Fruit fly (Drosophila melanogaster) whole organism, embryonic: ENCODE results near the gene CG33158.

Experiments
- Adf1 ChIP-seq: fragments of 200-800 bp; sonication (Bioruptor generic); IDR thresholded peaks from 2 replicates; pipeline ENCODE4 v1.3.6; 2022; ENCODE audit warnings: missing biosample characterization, missing genetic modification characterization
- Atf6 ChIP-seq: fragments of 200-800 bp; sonication (Bioruptor generic); IDR thresholded peaks from 2 replicates; pipeline ENCODE4 v1.3.6; 2022; ENCODE audit warnings: missing biosample characterization, missing genetic modification characterization
- Awh ChIP-seq: fragments of 200-800 bp; sonication (Bioruptor generic); IDR thresholded peaks from 2 replicates; pipeline ENCODE4, ENCODE4 v1.3.6; 2022; ENCODE audit warnings: missing biosample characterization, missing genetic modification characterization
- Blimp-1 ChIP-seq: fragments of 200-800 bp; sonication (Bioruptor generic); optimal IDR thresholded peaks from 3 replicates; lab custom pipeline; 2018; ENCODE audit warnings: missing biosample characterization, missing genetic modification characterization, mild to moderate bottlenecking, moderate library complexity, missing genetic modification reagents
- CG10209 ChIP-seq: fragments of 200-800 bp; sonication (Bioruptor generic); optimal IDR thresholded peaks from 3 replicates; lab custom pipeline; 2017; ENCODE audit warnings: missing biosample characterization, mild to moderate bottlenecking, missing genetic modification characterization, missing genetic modification reagents
- CG1024 ChIP-seq: fragments of 200-800 bp; sonication (Bioruptor generic); IDR thresholded peaks from 2 replicates; pipeline ENCODE4 v1.3.6; 2022; ENCODE audit warnings: missing biosample characterization, missing genetic modification characterization
- CG11504 ChIP-seq: fragments of 200-800 bp; sonication (Bioruptor generic); optimal IDR thresholded peaks from 3 replicates; lab custom pipeline; 2019; ENCODE audit warnings: missing biosample characterization, mild to moderate bottlenecking, missing genetic modification characterization, moderate library complexity
- CG12071 ChIP-seq: fragments of 200-800 bp; sonication (Bioruptor generic); optimal IDR thresholded peaks from 3 replicates; lab custom pipeline; 2018; ENCODE audit warnings: missing biosample characterization, mild to moderate bottlenecking, missing genetic modification characterization
- CG12942 ChIP-seq: fragments of 200-800 bp; sonication (Bioruptor generic); optimal IDR thresholded peaks from 3 replicates; lab custom pipeline; 2016; ENCODE audit warnings: missing biosample characterization, missing genetic modification characterization
- CG14667 ChIP-seq: fragments of 200-800 bp; sonication (Bioruptor generic); IDR thresholded peaks from 2 replicates; pipeline ENCODE4 v1.3.6; 2022; ENCODE audit warnings: missing biosample characterization, missing genetic modification characterization
- CG14710 ChIP-seq: fragments of 200-800 bp; sonication (Bioruptor generic); optimal IDR thresholded peaks from 3 replicates; lab custom pipeline; 2019; ENCODE audit warnings: missing biosample characterization, mild to moderate bottlenecking, missing genetic modification characterization, moderate library complexity
- CG15601 ChIP-seq: fragments of 200-800 bp; sonication (Bioruptor generic); optimal IDR thresholded peaks from 3 replicates; lab custom pipeline; 2019; ENCODE audit warnings: missing biosample characterization, mild to moderate bottlenecking, missing genetic modification characterization, moderate library complexity
- CG1603 ChIP-seq: fragments of 200-800 bp; sonication (Bioruptor generic); optimal IDR thresholded peaks from 2 replicates; lab custom pipeline; 2019; ENCODE audit warnings: missing biosample characterization, mild to moderate bottlenecking, missing genetic modification characterization, moderate library complexity
- CG16863 ChIP-seq: fragments of 200-800 bp; sonication (Bioruptor generic); optimal IDR thresholded peaks from 3 replicates; lab custom pipeline; 2016; ENCODE audit warnings: missing biosample characterization, missing genetic modification characterization
- CG17359 ChIP-seq: fragments of 200-800 bp; sonication (Bioruptor generic); optimal IDR thresholded peaks from 3 replicates; lab custom pipeline; 2018; ENCODE audit warnings: missing biosample characterization, mild to moderate bottlenecking, missing genetic modification characterization, moderate library complexity
- CG2875 ChIP-seq: fragments of 200-800 bp; sonication (Bioruptor generic); optimal IDR thresholded peaks from 2 replicates; lab custom pipeline; 2017; ENCODE audit warnings: missing biosample characterization, mild to moderate bottlenecking, missing genetic modification characterization, missing genetic modification reagents
- CG30403 ChIP-seq: fragments of 200-800 bp; sonication (Bioruptor generic); optimal IDR thresholded peaks from 3 replicates; lab custom pipeline; 2016; ENCODE audit warnings: missing biosample characterization, missing genetic modification characterization
- CG31365 ChIP-seq: fragments of 200-800 bp; sonication (Bioruptor generic); optimal IDR thresholded peaks from 2 replicates; lab custom pipeline; 2018; ENCODE audit warnings: missing biosample characterization, mild to moderate bottlenecking, missing genetic modification characterization
- CG3407 ChIP-seq: fragments of 200-800 bp; sonication (Bioruptor generic); optimal IDR thresholded peaks from 2 replicates; lab custom pipeline; 2018; ENCODE audit warnings: missing biosample characterization, mild to moderate bottlenecking, missing genetic modification characterization
- CG3726 ChIP-seq: fragments of 200-800 bp; sonication (Bioruptor generic); IDR thresholded peaks from 3 replicates; pipeline ENCODE4, ENCODE4 v1.3.6; 2022; ENCODE audit warnings: missing biosample characterization, missing genetic modification characterization
- CG4707 ChIP-seq: fragments of 200-800 bp; sonication (Bioruptor generic); optimal IDR thresholded peaks from 2 replicates; lab custom pipeline; 2018; ENCODE audit warnings: missing biosample characterization, mild to moderate bottlenecking, missing genetic modification characterization, moderate library complexity
- CG5180 ChIP-seq: fragments of 200-800 bp; sonication (Bioruptor generic); optimal IDR thresholded peaks from 3 replicates; lab custom pipeline; 2017; ENCODE audit warnings: missing biosample characterization, missing genetic modification characterization, mild to moderate bottlenecking, moderate library complexity, missing genetic modification reagents
- CG6683 ChIP-seq: fragments of 200-800 bp; sonication (Bioruptor generic); optimal IDR thresholded peaks from 2 replicates; lab custom pipeline; 2017; ENCODE audit warnings: missing biosample characterization, mild to moderate bottlenecking, missing genetic modification characterization, missing genetic modification reagents
- CG8359 ChIP-seq: fragments of 200-800 bp; sonication (Bioruptor generic); optimal IDR thresholded peaks from 2 replicates; lab custom pipeline; 2017; ENCODE audit warnings: missing biosample characterization, mild to moderate bottlenecking, missing genetic modification characterization, borderline replicate concordance
- CG8478 ChIP-seq: fragments of >200 bp; optimal IDR thresholded peaks from 2 replicates; lab custom pipeline; 2018
- CoRest ChIP-seq: fragments of 200-800 bp; sonication (Bioruptor generic); optimal IDR thresholded peaks from 3 replicates; lab custom pipeline; 2018; ENCODE audit warnings: missing biosample characterization, mild to moderate bottlenecking, missing genetic modification characterization, moderate library complexity
- Ets65A ChIP-seq: fragments of 200-800 bp; sonication (Bioruptor generic); peaks from one replicate; lab custom pipeline; 2016; ENCODE audit warnings: missing biosample characterization, missing genetic modification characterization
- HLHmδ ChIP-seq: fragments of 200-800 bp; sonication (Bioruptor generic); optimal IDR thresholded peaks from 2 replicates; lab custom pipeline; 2018; ENCODE audit warnings: missing biosample characterization, mild to moderate bottlenecking, missing genetic modification characterization, moderate library complexity
- MTF-1 ChIP-seq: fragments of 200-800 bp; sonication (Bioruptor generic); optimal IDR thresholded peaks from 2 replicates; lab custom pipeline; 2018; ENCODE audit warnings: missing biosample characterization, mild to moderate bottlenecking, missing genetic modification characterization, borderline replicate concordance
- NK7.1 ChIP-seq: fragments of 200-800 bp; sonication (Bioruptor generic); optimal IDR thresholded peaks from 3 replicates; lab custom pipeline; 2016; ENCODE audit warnings: missing biosample characterization, missing genetic modification characterization
- Neu2 ChIP-seq: fragments of 200-800 bp; sonication (Bioruptor generic); optimal IDR thresholded peaks from 3 replicates; lab custom pipeline; 2016; ENCODE audit warnings: missing biosample characterization, missing genetic modification characterization, borderline replicate concordance
- Pdp1 ChIP-seq, 2 experiments: fragments of 200-800 bp; sonication (Bioruptor generic); optimal IDR thresholded peaks; 3 replicates each; lab custom pipeline; 2016; ENCODE audit warnings: missing biosample characterization in 2 of 2, missing genetic modification characterization in 2 of 2, mild to moderate bottlenecking in 1 of 2, moderate library complexity in 1 of 2
- Sox102F ChIP-seq: fragments of 200-800 bp; sonication (Bioruptor generic); optimal IDR thresholded peaks from 2 replicates; lab custom pipeline; 2018; ENCODE audit warnings: missing biosample characterization, mild to moderate bottlenecking, missing genetic modification characterization, moderate library complexity
- Trl ChIP-seq, 3 experiments: fragments of >200 bp in 2 of 3; fragments of 200-800 bp in 1 of 3; sonication (Bioruptor generic) in 1 of 3; optimal IDR thresholded peaks; 2 replicates in 1 of 3; 3 replicates in 2 of 3; lab custom pipeline; 2016 to 2017; ENCODE audit warnings: missing biosample characterization in 1 of 3, missing genetic modification characterization in 1 of 3
- Vsx1 ChIP-seq: fragments of 200-800 bp; sonication (Bioruptor generic); optimal IDR thresholded peaks from 2 replicates; lab custom pipeline; 2017; ENCODE audit warnings: missing biosample characterization, mild to moderate bottlenecking, missing genetic modification characterization, missing genetic modification reagents
- ara ChIP-seq: fragments of 200-800 bp; sonication (Bioruptor generic); IDR thresholded peaks from 2 replicates; pipeline ENCODE4 v1.3.6; 2022; ENCODE audit warnings: missing biosample characterization, missing genetic modification characterization
- ci ChIP-seq: fragments of 200-800 bp; sonication (Bioruptor generic); IDR thresholded peaks from 3 replicates; pipeline ENCODE4 v1.3.6; 2022; ENCODE audit warnings: missing biosample characterization, missing genetic modification characterization
- ewg ChIP-seq: fragments of 200-800 bp; sonication (Bioruptor generic); optimal IDR thresholded peaks from 3 replicates; lab custom pipeline; 2017; ENCODE audit warnings: mild to moderate bottlenecking, missing biosample characterization, missing genetic modification reagents, missing genetic modification characterization
- fd64A ChIP-seq: fragments of 200-800 bp; sonication (Bioruptor generic); optimal IDR thresholded peaks from 3 replicates; lab custom pipeline; 2018; ENCODE audit warnings: missing biosample characterization, mild to moderate bottlenecking, missing genetic modification characterization
- fd96Cb ChIP-seq: fragments of 200-800 bp; sonication (Bioruptor generic); optimal IDR thresholded peaks from 2 replicates; lab custom pipeline; 2018; ENCODE audit warnings: missing biosample characterization, mild to moderate bottlenecking, missing genetic modification characterization, moderate library complexity
- gsb-n ChIP-seq: fragments of 200-800 bp; sonication (Bioruptor generic); optimal IDR thresholded peaks from 3 replicates; lab custom pipeline; 2018; ENCODE audit warnings: missing biosample characterization, mild to moderate bottlenecking, missing genetic modification characterization
- lov ChIP-seq, 2 experiments: fragments of 200-800 bp in 1 of 2; fragments of >200 bp in 1 of 2; sonication (Bioruptor generic) in 1 of 2; IDR thresholded peaks in 1 of 2; optimal IDR thresholded peaks in 1 of 2; 2 replicates in 1 of 2; 3 replicates in 1 of 2; pipeline versions ENCODE4 v1.3.6 to Lab custom; 2017 to 2022; ENCODE audit warnings: missing biosample characterization in 1 of 2, missing genetic modification characterization in 1 of 2
- nau ChIP-seq: fragments of 200-800 bp; sonication (Bioruptor generic); optimal IDR thresholded peaks from 3 replicates; lab custom pipeline; 2017; ENCODE audit warnings: missing biosample characterization, mild to moderate bottlenecking, missing genetic modification characterization, missing genetic modification reagents
- onecut ChIP-seq: fragments of 200-800 bp; sonication (Bioruptor generic); IDR thresholded peaks from 2 replicates; pipeline ENCODE4 v1.3.6; 2022; ENCODE audit warnings: missing biosample characterization, missing genetic modification characterization
- otp ChIP-seq: fragments of 200-800 bp; sonication (Bioruptor generic); IDR thresholded peaks from 3 replicates; pipeline ENCODE4, ENCODE4 v1.3.6; 2022; ENCODE audit warnings: missing biosample characterization, missing genetic modification characterization
- run ChIP-seq: fragments of 200-800 bp; sonication (Bioruptor generic); optimal IDR thresholded peaks from 3 replicates; lab custom pipeline; 2018; ENCODE audit warnings: missing biosample characterization, mild to moderate bottlenecking, missing genetic modification characterization
- stc ChIP-seq: fragments of 200-800 bp; sonication (Bioruptor generic); IDR thresholded peaks from 2 replicates; pipeline ENCODE4 v1.3.6; 2022; ENCODE audit warnings: missing biosample characterization, missing genetic modification characterization
- wek ChIP-seq: fragments of 200-800 bp; sonication (Bioruptor generic); optimal IDR thresholded peaks from 3 replicates; lab custom pipeline; 2018; ENCODE audit warnings: missing biosample characterization, mild to moderate bottlenecking, missing genetic modification characterization, moderate library complexity

CG33158 gene

dm6 chr3L:16429451-16429850 is 10.1 kb downstream of the CG33158 start:
- TF ChIP-seq gsb-n (tag; lab: Kevin White, UChicago), result peak; percentile 24
- 0 out of 3 replicates have a peak, but pooled peaks have one; percentile 32 for TF ChIP-seq CG3726
- peak; percentile 22 for TF ChIP-seq CG12942 (GFP tag; lab: Kevin White, UChicago)
- peak; percentile 4 for TF ChIP-seq CG10209 (GFP tag; lab: Kevin White, UChicago)
- no peak for TF ChIP-seq CG14710
- TF ChIP-seq NK7.1 (GFP tag; lab: Kevin White, UChicago), result no peak
- TF ChIP-seq HLHmδ (GFP tag; lab: Kevin White, UChicago), result no peak
- no peak for TF ChIP-seq CG14667 (GFP tag; lab: Robert Waterston, UW)
- TF ChIP-seq CG31365 (tag; lab: Kevin White, UChicago), result peak; percentile 33
- no peak for TF ChIP-seq Neu2 (GFP tag; lab: Kevin White, UChicago)
- TF ChIP-seq CG12071, result peak; percentile 59
- TF ChIP-seq CG8478 (lab: Kevin White, UChicago), result no peak
- peak; percentile 11 for TF ChIP-seq CG16863 (GFP tag; lab: Kevin White, UChicago)
- peak; percentile 62 for TF ChIP-seq fd64A (GFP tag; lab: Kevin White, UChicago)
- peak; percentile 15 for TF ChIP-seq Vsx1 (GFP tag; lab: Kevin White, UChicago)
- peak; percentile 75 for TF ChIP-seq Sox102F (GFP tag; lab: Kevin White, UChicago)
- TF ChIP-seq CG1603, result peak; percentile 60
- peak; percentile 45 for TF ChIP-seq wek (GFP tag; lab: Kevin White, UChicago)
- peak; percentile 33 for TF ChIP-seq ewg
- peak; percentile 81 for TF ChIP-seq ci (GFP tag; lab: Robert Waterston, UW)
- TF ChIP-seq Blimp-1 (GFP tag; lab: Kevin White, UChicago), result peak; percentile 53
- TF ChIP-seq nau (GFP tag; lab: Kevin White, UChicago), result peak; percentile 65
- peak; percentile 18 for TF ChIP-seq CG15601 (tag; lab: Kevin White, UChicago)
- TF ChIP-seq CG2875 (GFP tag; lab: Kevin White, UChicago), result peak; percentile 67
- TF ChIP-seq CG4707 (GFP tag; lab: Kevin White, UChicago), result peak; percentile 68
- no peak for TF ChIP-seq run
- TF ChIP-seq CoRest (tag; lab: Kevin White, UChicago), result peak; percentile 20
- peak; percentile 10 for TF ChIP-seq CG8359
- 0 out of 2 replicates have a peak, but pooled peaks have one; percentile 16 for TF ChIP-seq ara
- TF ChIP-seq CG1024 (GFP tag; lab: Robert Waterston, UW), result peak; percentile 53; the same call in 1 of the 2 replicates
- peak; percentile 52 for TF ChIP-seq CG3407 (GFP tag; lab: Kevin White, UChicago)
- TF ChIP-seq Trl (optimal IDR thresholded peaks at IDR 0.05; lab: Kevin White, UChicago), result no peak
- TF ChIP-seq Trl (GFP tag; optimal IDR thresholded peaks at IDR 0.05; lab: Kevin White, UChicago), result peak; percentile 16
- peak; percentile 54 for TF ChIP-seq Awh (GFP tag; lab: Robert Waterston, UW)
- no peak for TF ChIP-seq onecut (GFP tag; lab: Robert Waterston, UW)
- TF ChIP-seq Adf1 (GFP tag; lab: Robert Waterston, UW), result no peak
- peak; percentile 81 for TF ChIP-seq CG17359 (tag; lab: Kevin White, UChicago)
- TF ChIP-seq stc (GFP tag; lab: Robert Waterston, UW), result peak; percentile 46; the same call in 1 of the 2 replicates
- TF ChIP-seq Atf6 (GFP tag; lab: Robert Waterston, UW), result no peak
- peak; percentile 12 for TF ChIP-seq Ets65A
- no peak for TF ChIP-seq CG30403 (GFP tag; lab: Kevin White, UChicago)
- TF ChIP-seq CG5180 (GFP tag; lab: Kevin White, UChicago), result peak; percentile 56
- TF ChIP-seq MTF-1 (GFP tag; lab: Kevin White, UChicago), result peak; percentile 19
- no peak for TF ChIP-seq CG6683 (GFP tag; lab: Kevin White, UChicago)
- TF ChIP-seq lov (optimal IDR thresholded peaks at IDR 0.05; lab: Kevin White, UChicago), result no peak
- TF ChIP-seq lov (GFP tag; IDR thresholded peaks at IDR 0.05; lab: Robert Waterston, UW), result 0 out of 3 replicates have a peak, but pooled peaks have one; percentile 20
- peak; percentile 18 for TF ChIP-seq fd96Cb (tag; lab: Kevin White, UChicago)
- peak; percentile 44 for TF ChIP-seq CG11504
- TF ChIP-seq Pdp1 (GFP tag; optimal IDR thresholded peaks at IDR 0.05; lab: Kevin White, UChicago), result no peak
- no peak for TF ChIP-seq otp (GFP tag; lab: Robert Waterston, UW)
